Fruit fly (Drosophila melanogaster): ENCODE data around the gene CG6576.

The CG6576 gene

DNA sequence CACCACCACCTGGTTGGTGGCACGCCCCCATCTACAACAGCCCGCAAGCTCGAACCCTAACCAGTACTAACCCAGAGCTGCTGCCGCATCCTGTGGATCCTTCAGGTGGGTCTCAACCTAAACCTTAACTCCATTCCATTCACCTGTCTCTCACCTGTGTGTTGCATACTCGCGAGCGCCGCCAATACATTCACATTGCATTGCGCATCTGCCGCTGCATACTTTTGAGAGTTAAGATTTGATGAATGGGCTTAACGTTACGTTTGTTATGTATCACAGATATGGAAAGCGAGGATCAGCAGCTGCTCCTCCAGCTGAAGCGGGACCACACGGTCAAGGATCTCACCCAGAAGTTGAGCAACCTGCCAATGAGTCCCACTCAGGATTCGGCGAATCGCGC lies 31.5 kb downstream of the CG6576 start:
- no peak for TF ChIP-seq Myc (optimal IDR thresholded peaks at IDR 0.05)
- TF ChIP-seq insv (optimal IDR thresholded peaks at IDR 0.05) = no peak
- TF ChIP-seq Sin3A (optimal IDR thresholded peaks at IDR 0.05) = no peak
- no peak for TF ChIP-seq psq (optimal IDR thresholded peaks at IDR 0.05)
- no peak for TF ChIP-seq ttk (optimal IDR thresholded peaks at IDR 0.05)
- no peak for TF ChIP-seq h (optimal IDR thresholded peaks at IDR 0.05)

DNA sequence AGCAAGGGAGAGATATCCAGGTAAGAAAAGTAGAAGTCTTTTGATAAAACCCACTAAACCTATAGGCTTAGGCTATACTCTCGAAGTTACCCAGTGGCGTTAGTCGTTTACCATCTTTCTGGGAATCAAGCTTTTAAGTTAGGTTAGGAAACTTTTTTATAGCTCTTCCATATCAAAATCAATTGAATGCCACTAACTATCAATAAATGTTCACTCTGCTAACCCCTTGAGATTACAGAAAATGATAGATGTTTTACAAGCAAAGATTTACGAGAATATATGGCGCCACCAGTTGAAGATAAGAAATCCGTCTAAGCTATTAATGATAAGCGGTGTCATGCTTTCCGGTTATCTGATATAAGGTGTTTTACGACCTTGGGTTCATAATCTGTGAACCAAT lies 31.9 kb downstream of the CG6576 start:
- TF ChIP-seq Myc (optimal IDR thresholded peaks at IDR 0.05) (no peak), Sin3A (optimal IDR thresholded peaks at IDR 0.05) (no peak), h (optimal IDR thresholded peaks at IDR 0.05) (no peak), insv (optimal IDR thresholded peaks at IDR 0.05) (no peak), psq (optimal IDR thresholded peaks at IDR 0.05) (no peak), ttk (optimal IDR thresholded peaks at IDR 0.05) (no peak)

DNA sequence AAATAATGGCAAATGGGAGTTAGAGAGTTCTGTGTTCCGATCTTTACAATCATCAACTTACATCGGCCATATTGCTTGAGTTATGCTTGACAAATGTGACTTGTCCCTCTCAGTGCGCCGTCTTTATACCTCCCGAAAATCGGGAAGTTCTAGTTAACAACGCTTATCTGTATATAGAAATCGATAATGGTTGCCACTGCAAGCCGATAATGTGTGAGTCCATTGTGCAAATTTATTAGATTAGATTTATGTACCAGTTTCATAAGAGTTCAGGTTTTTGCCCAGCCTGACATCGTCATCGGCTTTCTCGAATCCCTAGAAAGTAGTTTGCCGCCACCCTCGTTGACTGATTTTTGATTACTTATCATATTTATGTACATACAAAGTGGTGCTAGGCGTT lies 32.7 kb downstream of the CG6576 start, which contains the start of gene Acbp5:
Acbp5 (minus strand) TSS at position 101 of the 400 bp plus-strand sequence.
- TF ChIP-seq Myc (optimal IDR thresholded peaks at IDR 0.05) = no peak
- TF ChIP-seq psq (optimal IDR thresholded peaks at IDR 0.05) = no peak
- no peak for TF ChIP-seq ttk (optimal IDR thresholded peaks at IDR 0.05)
- TF ChIP-seq h (optimal IDR thresholded peaks at IDR 0.05) = no peak
- no peak for TF ChIP-seq insv (optimal IDR thresholded peaks at IDR 0.05)
- no peak for TF ChIP-seq Sin3A (optimal IDR thresholded peaks at IDR 0.05)

DNA sequence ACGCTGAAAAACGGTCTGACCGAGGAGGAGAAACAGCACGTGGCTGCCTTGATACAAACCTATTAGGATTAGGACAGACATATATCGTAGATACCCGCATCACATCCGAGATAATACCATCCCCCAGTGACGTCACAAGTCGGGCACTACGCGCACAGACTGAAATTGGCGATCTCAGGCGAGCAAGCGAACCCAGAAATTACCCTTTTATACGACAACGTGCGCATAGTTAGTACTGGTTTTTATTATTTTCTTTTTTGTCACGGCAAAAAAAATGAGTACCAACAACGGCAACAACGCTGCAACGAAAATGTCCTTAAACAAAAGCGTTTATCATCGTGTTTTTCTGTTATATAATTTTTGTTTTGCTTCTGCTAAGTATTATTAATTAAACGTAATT lies 42.3 kb downstream of the CG6576 start:
- TF ChIP-seq Myc (optimal IDR thresholded peaks at IDR 0.05) (no peak), h (optimal IDR thresholded peaks at IDR 0.05) (no peak), ttk (optimal IDR thresholded peaks at IDR 0.05) (no peak), Sin3A (optimal IDR thresholded peaks at IDR 0.05) (no peak), psq (optimal IDR thresholded peaks at IDR 0.05) (no peak), insv (optimal IDR thresholded peaks at IDR 0.05) (no peak)

DNA sequence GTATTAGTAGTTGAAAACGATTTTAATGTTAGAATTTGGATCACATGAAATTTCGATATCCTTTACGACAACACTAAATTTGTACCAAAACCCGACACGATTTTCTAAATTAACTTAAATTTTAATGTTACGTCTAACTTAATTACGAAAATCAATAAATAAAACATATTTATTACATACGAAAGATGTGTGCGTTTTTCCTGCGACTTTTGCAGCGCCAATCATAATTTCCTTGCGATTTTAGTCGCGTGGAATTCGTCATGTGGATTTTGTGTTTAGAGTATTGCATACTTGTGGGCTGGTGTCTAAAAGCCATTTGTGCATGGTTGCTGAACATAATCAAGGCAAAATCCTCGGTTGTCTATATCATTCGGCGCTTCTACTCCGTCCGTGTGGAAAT lies 42.8 kb downstream of the CG6576 start:
- TF ChIP-seq Sin3A (optimal IDR thresholded peaks at IDR 0.05) (no peak), insv (optimal IDR thresholded peaks at IDR 0.05) (no peak), psq (optimal IDR thresholded peaks at IDR 0.05) (no peak), ttk (optimal IDR thresholded peaks at IDR 0.05) (no peak)

DNA sequence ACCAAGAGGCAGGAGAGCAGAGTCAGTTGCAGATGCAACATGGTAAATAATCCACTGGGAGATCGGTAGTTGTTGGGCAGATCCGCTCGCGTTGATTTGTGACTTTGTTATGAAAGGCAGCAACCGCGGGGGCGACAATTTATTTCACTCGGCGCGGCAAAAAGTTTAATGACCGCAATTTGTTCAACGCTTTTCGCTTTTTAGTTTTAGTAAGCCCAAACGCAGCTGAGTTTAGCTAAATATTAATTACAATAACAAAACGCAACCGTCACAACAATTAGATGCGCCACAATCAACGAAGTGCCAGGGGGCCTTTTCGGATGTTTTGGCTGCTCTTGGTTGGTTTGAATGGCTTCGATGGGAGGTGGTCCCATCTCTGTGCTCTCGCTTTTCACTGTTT lies 44.6 kb downstream of the CG6576 start, which contains the start of gene CG13310:
CG13310 (minus strand) TSS at position 101 of the 400 bp plus-strand sequence.
- TF ChIP-seq ttk (optimal IDR thresholded peaks at IDR 0.05) (no peak), Myc (optimal IDR thresholded peaks at IDR 0.05) (no peak), h (optimal IDR thresholded peaks at IDR 0.05) (no peak), Sin3A (optimal IDR thresholded peaks at IDR 0.05) (no peak), insv (optimal IDR thresholded peaks at IDR 0.05) (no peak), psq (optimal IDR thresholded peaks at IDR 0.05) (no peak)

DNA sequence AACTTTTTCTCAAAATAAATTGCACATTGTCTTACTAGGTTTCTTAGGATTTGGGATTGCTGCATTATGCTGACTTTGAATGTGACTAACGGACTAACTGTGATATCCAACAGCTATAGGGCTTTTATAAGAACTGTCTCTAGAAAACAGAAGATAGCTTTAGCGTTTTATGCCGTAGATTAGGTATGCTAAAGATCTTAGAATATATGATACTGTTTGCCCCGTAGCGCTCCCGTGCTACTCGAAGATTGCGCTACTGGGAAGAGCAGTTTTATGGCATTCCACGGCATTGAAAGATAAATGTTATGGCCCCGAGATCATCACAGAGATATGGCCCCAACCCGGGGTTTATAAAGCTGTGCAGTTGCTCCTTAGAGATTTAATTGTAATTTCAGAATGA lies 46.3 kb downstream of the CG6576 start, which contains the start of the genes CG13311 and CG34426:
CG13311 (minus strand) TSS at position 101 of the 400 bp plus-strand sequence.
CG34426 (plus strand) TSS at position 400 of the 400 bp plus-strand sequence.
- TF ChIP-seq psq (optimal IDR thresholded peaks at IDR 0.05) (no peak), Sin3A (optimal IDR thresholded peaks at IDR 0.05) (no peak), Myc (optimal IDR thresholded peaks at IDR 0.05) (no peak), h (optimal IDR thresholded peaks at IDR 0.05) (no peak), ttk (optimal IDR thresholded peaks at IDR 0.05) (no peak), insv (optimal IDR thresholded peaks at IDR 0.05) (no peak)

DNA sequence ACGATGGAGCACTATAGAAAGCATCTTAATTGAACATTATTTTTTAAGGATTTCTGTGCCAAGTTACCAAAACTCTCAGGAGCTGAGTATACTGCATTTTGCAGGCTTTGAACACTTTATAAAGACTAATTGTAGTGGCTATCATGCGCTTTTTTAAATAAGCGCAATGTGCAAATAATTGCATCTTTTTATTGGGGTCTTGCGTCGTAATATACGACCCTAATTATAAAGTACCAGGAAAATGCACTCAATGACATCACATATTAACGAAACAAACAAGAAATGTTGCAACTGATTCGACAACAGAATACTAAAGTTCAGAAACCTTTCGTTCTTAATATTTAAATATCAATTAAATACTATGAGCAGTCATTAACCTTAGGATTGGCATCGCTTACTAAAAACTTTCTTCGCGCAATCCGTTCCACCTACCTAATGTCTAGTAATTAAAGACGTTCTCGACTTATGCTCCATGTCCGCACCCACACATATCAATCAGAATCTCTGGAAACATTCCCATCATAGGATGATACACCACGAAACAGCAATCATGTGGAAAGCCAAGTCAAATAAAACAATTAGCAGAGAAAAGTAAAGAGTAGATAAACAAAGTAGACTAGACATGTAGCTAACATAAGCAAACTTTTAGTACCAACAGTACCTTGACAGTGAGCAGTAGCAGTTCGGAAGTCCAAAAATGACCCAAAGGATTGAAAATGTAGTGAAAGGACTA lies 48.5 kb downstream of the CG6576 start, which contains the start of the genes CG32023 and CG34427:
CG32023 (minus strand) TSS at position 101 of the 733 bp plus-strand sequence.
CG34427 (plus strand) TSS at position 683 of the 733 bp plus-strand sequence.
- no peak for TF ChIP-seq insv (optimal IDR thresholded peaks at IDR 0.05)
- no peak for TF ChIP-seq Myc (optimal IDR thresholded peaks at IDR 0.05)
- TF ChIP-seq h (optimal IDR thresholded peaks at IDR 0.05) = no peak
- TF ChIP-seq ttk (optimal IDR thresholded peaks at IDR 0.05) = no peak
- no peak for TF ChIP-seq Sin3A (optimal IDR thresholded peaks at IDR 0.05)
- no peak for TF ChIP-seq psq (optimal IDR thresholded peaks at IDR 0.05)

Measured in Kc167 (cell line).